Worm (Caenorhabditis elegans): Measurements from ENCODE around the gene cthd-1.

Gene cthd-1

DNA sequence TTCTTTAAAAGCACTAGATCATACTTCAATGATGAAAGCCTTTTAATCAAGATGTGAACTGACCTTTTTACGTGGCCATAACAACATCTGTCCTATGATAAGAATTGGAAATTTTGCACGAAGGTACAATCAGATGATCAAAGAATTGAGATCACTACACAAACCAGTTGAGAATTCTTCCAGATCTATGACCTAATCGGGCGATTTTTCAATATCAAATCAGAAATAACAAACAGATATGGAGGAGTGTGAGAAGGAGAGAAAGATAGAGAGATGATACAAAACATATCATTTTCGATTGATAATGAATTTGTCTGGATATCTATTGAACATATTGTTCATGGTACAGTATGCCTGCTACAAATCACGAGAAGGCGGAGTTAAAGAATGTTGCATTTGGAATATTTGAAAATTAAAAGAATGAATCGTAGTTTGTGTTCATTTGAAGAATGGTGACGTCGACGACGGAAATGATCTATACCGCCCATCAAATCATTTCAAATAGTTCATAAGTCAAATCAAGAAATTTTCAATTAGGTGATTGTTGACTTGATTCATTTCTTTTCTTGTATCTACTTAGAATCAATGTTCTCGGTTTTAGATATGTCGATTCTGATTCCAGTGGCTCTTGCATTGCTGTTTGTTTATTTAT is 23.8 kb upstream of the cthd-1 start, which contains the start of gene cyp-29A4:
TSS of gene cyp-29A4 (plus strand) at position 602 of the 652 bp plus-strand sequence.
- no peak for TF ChIP-seq hmg-1.1 (GFP tag; IDR thresholded peaks at IDR 0.05)
- peak; percentile 86 for TF ChIP-seq nhr-28 (tag; optimal IDR thresholded peaks at IDR 0.05)
- no peak for TF ChIP-seq madf-9 (GFP tag; conservative IDR thresholded peaks at IDR 0.05)
- peak; percentile 2 for TF ChIP-seq aha-1 (tag)
- TF ChIP-seq D1046.2 (GFP tag; IDR thresholded peaks at IDR 0.05) = no peak
- TF ChIP-seq unc-62 (GFP tag; optimal IDR thresholded peaks at IDR 0.05 in 1 of 2) = peak in 1 of 2 experiments; percentile 66
- TF ChIP-seq unc-62 (tag; optimal IDR thresholded peaks at IDR 0.05) = no peak

ce11 chrV:9661514-9661913 is 16.6 kb upstream of the cthd-1 start, which contains the start of gene pitr-4:
TSS of gene pitr-4 (minus strand) at chrV:9661614.
- TF ChIP-seq F44E2.7 (GFP tag; IDR thresholded peaks at IDR 0.05) (no peak), ctbp-1 (GFP tag; IDR thresholded peaks at IDR 0.05) (no peak), lir-3 (tag; optimal IDR thresholded peaks at IDR 0.05) (no peak), spr-1 (tag; optimal IDR thresholded peaks at IDR 0.05) (no peak), zip-2 (tag; optimal IDR thresholded peaks at IDR 0.05) (no peak), aly-2 (tag; optimal IDR thresholded peaks at IDR 0.05) (no peak), attf-4 (tag; optimal IDR thresholded peaks at IDR 0.05) (no peak)

DNA sequence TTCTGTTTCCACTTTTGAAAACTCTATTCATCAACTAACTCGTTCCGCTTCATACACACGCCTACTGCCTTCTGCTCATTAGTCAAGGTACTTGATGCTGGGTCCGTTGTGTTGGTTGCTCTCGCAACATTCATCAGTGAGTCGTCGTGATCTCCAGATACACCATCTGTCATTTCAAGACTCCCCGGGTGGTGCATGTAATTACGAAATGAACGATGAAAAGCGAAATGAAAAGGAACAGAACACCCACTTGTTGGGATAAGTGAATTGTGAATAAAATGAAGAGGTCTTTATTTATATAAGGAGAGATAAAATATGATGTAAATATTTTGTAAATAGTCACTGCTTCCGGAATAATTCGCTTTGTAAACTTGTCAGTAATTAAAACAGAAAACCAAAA is 14.1 kb upstream of the cthd-1 start:
- TF ChIP-seq hlh-11 (tag; optimal IDR thresholded peaks at IDR 0.05) (no peak), nhr-28 (tag; optimal IDR thresholded peaks at IDR 0.05) (no peak), lim-7 (GFP tag; IDR thresholded peaks at IDR 0.05) (no peak), daf-19 (GFP tag; conservative IDR thresholded peaks at IDR 0.05) (no peak), mep-1 (tag; optimal IDR thresholded peaks at IDR 0.05) (no peak), ZK546.5 (tag; optimal IDR thresholded peaks at IDR 0.05) (no peak), rbr-2 (tag; optimal IDR thresholded peaks at IDR 0.05) (no peak), mdl-1 (tag; optimal IDR thresholded peaks at IDR 0.05) (no peak), F37D6.2 (tag; optimal IDR thresholded peaks at IDR 0.05) (no peak), mxl-2 (GFP tag; conservative IDR thresholded peaks at IDR 0.05) (no peak), unc-130 (GFP tag; optimal IDR thresholded peaks at IDR 0.05) (no peak), fkh-10 (GFP tag; optimal IDR thresholded peaks at IDR 0.05) (no peak), daf-8 (GFP tag; IDR thresholded peaks at IDR 0.05) (no peak)

ce11 chrV:9664620-9665019 is 13.5 kb upstream of the cthd-1 start:
- TF ChIP-seq skn-1 (tag; optimal IDR thresholded peaks at IDR 0.05) (no peak), unc-39 (tag; optimal IDR thresholded peaks at IDR 0.05) (no peak), egl-43 (GFP tag; IDR thresholded peaks at IDR 0.05) (no peak), nhr-76 (tag; optimal IDR thresholded peaks at IDR 0.05) (no peak), mxl-3 (GFP tag; optimal IDR thresholded peaks at IDR 0.05) (peak; percentile 40), nhr-28 (tag; optimal IDR thresholded peaks at IDR 0.05) (no peak), daf-19 (GFP tag; conservative IDR thresholded peaks at IDR 0.05) (no peak), lir-3 (tag; optimal IDR thresholded peaks at IDR 0.05) (no peak), hmg-1.1 (GFP tag; IDR thresholded peaks at IDR 0.05) (peak; percentile 67), egl-27 (tag; optimal IDR thresholded peaks at IDR 0.05) (no peak), lsy-2 (tag; optimal IDR thresholded peaks at IDR 0.05) (peak in 1 of 2 experiments; percentile 34), tag-97 (GFP tag; IDR thresholded peaks at IDR 0.05) (no peak), duxl-1 (tag; optimal IDR thresholded peaks at IDR 0.05; ENCODE audit: poor library complexity) (no peak), F44E2.7 (GFP tag; IDR thresholded peaks at IDR 0.05) (no peak), T20F7.1 (GFP tag; optimal IDR thresholded peaks at IDR 0.05) (no peak), ceh-32 (tag; optimal IDR thresholded peaks at IDR 0.05; ENCODE audit: poor library complexity) (no peak), tra-1 (GFP tag; IDR thresholded peaks at IDR 0.05) (no peak), zfp-3 (GFP tag; conservative IDR thresholded peaks at IDR 0.05) (no peak), spr-3 (GFP tag; optimal IDR thresholded peaks at IDR 0.05) (no peak), mxl-2 (GFP tag; conservative IDR thresholded peaks at IDR 0.05) (no peak), mdl-1 (tag; optimal IDR thresholded peaks at IDR 0.05) (peak in 1 of 2 experiments; percentile 48), hif-1 (tag; optimal IDR thresholded peaks at IDR 0.05) (no peak), hlh-30 (tag; optimal IDR thresholded peaks at IDR 0.05; ENCODE audit: insufficient read depth) (peak; percentile 27), fkh-10 (GFP tag; optimal IDR thresholded peaks at IDR 0.05) (peak; percentile 3), F49E8.2 (tag; optimal IDR thresholded peaks at IDR 0.05; ENCODE audit: borderline replicate concordance) (no peak), dve-1 (tag; optimal IDR thresholded peaks at IDR 0.05; ENCODE audit: insufficient read depth) (no peak), lin-29 (GFP tag; IDR thresholded peaks at IDR 0.05) (no peak)

Data from whole organism, L4 larva.